Worm (Caenorhabditis elegans): ENCODE data around the gene F52B10.3.

F52B10.3 gene

ce11 chrX:2922602-2923203 lies 24.5 kb upstream of the F52B10.3 start:
- TF ChIP-seq dox-1 (GFP tag; IDR thresholded peaks at IDR 0.05), result no peak
- no peak for TF ChIP-seq egrh-3 (GFP tag; IDR thresholded peaks at IDR 0.05)
- TF ChIP-seq hsf-1 (GFP tag; IDR thresholded peaks at IDR 0.05), result no peak
- TF ChIP-seq nfyb-1 (GFP tag; IDR thresholded peaks at IDR 0.05), result no peak

DNA sequence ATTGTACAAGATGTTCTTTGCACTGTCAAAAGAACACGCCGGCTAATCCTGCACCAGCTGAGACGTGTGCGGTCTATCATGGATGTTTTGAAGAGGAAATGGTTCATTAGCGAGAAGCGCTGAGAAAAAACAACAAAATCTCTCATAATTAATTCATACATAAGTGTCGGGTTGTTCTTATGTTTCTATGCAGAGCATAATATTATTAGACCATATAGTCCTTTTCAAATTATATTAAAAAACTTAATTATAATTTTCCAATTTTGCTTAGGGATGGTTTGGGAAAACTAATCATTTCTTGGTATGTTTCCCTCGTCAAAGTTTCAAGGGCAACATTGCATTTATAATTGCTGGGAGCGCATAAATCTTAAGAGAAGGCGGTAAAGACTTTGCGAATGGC lies 23.6 kb upstream of the F52B10.3 start:
- TF ChIP-seq zfh-2 (GFP tag; conservative IDR thresholded peaks at IDR 0.05) (no peak), ceh-79 (tag; optimal IDR thresholded peaks at IDR 0.05) (no peak), F22D6.2 (tag; optimal IDR thresholded peaks at IDR 0.05) (no peak), unc-130 (GFP tag; optimal IDR thresholded peaks at IDR 0.05) (no peak)

DNA sequence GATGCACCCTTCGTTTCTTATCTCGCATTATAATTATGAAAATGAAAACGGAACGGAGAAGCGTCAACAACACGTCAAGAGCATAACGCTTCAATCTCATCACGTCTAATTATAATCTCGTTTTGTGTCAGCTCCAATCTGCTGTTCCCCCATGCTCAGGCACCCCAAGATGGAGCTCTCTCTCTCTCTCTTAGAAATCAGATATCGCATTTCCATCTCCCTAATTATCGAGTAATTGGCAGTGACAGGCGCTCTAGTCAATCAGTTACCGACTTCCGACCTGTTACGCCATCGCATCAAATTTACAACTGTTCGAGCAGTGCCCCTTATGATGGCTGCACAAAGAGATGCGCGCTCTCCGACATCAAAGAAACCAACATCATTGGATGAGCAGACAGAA lies 22.3 kb upstream of the F52B10.3 start:
- no peak for TF ChIP-seq ceh-91 (GFP tag; IDR thresholded peaks at IDR 0.05)
- no peak for TF ChIP-seq hrde-1 (tag; optimal IDR thresholded peaks at IDR 0.05; ENCODE audit: borderline replicate concordance)

DNA sequence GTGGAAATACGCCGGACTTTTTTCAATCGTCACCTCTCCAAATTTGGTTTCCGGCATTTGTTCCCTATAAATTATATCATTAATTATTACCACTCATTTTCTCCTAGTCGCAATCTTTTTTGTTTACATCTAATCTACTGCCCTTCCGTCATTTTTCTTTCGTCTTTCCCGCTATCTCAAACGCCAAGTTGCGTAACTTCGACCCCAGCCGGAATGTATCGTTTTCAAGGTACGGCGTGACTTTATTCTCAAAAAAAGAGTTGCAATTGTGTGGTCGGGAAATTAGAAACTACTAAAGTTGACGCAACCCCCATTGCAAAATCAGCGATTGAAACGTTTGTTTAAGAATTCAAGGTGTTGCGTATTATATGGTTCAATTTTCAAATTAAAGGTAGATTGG lies 21.3 kb upstream of the F52B10.3 start:
- TF ChIP-seq let-526 (GFP tag; IDR thresholded peaks at IDR 0.05), result no peak
- TF ChIP-seq hlh-26 (GFP tag; conservative IDR thresholded peaks at IDR 0.05), result no peak
- no peak for TF ChIP-seq ztf-28 (GFP tag; IDR thresholded peaks at IDR 0.05)
- TF ChIP-seq F57A8.1 (GFP tag; optimal IDR thresholded peaks at IDR 0.05), result no peak
- TF ChIP-seq mes-4 (tag; optimal IDR thresholded peaks at IDR 0.05), result no peak
- TF ChIP-seq snpc-3.4 (tag; optimal IDR thresholded peaks at IDR 0.05), result no peak
- no peak for TF ChIP-seq mel-28 (tag; optimal IDR thresholded peaks at IDR 0.05; ENCODE audit: borderline replicate concordance)
- TF ChIP-seq nhr-27 (tag; optimal IDR thresholded peaks at IDR 0.05), result no peak
- no peak for TF ChIP-seq ztf-22 (GFP tag; optimal IDR thresholded peaks at IDR 0.05)
- TF ChIP-seq F55B11.4 (tag; optimal IDR thresholded peaks at IDR 0.05; ENCODE audit: borderline replicate concordance, insufficient read depth), result no peak
- no peak for TF ChIP-seq D2030.7 (GFP tag; IDR thresholded peaks at IDR 0.05)
- TF ChIP-seq F33H1.4 (GFP tag; IDR thresholded peaks at IDR 0.05), result no peak
- no peak for TF ChIP-seq T07F8.4 (tag; optimal IDR thresholded peaks at IDR 0.05)
- TF ChIP-seq cebp-2 (GFP tag; IDR thresholded peaks at IDR 0.05), result no peak

DNA sequence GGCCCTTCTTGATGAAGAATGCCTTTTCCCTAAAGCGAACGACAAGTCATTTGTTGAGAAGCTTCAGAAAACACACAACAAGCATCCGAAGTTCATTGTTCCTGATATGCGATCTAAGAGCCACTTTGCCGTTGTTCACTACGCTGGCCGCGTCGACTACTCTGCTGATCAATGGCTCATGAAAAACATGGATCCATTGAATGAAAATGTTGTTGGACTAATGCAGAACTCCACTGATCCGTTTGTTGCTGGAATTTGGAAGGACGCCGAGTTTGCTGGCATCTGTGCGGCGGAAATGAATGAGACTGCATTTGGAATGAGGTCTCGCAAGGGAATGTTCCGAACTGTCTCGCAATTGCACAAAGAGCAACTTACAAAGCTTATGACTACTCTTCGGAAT lies 14.5 kb upstream of the F52B10.3 start:
- TF ChIP-seq nhr-80 (tag; optimal IDR thresholded peaks at IDR 0.05), result no peak
- TF ChIP-seq F55B11.4 (tag; optimal IDR thresholded peaks at IDR 0.05; ENCODE audit: borderline replicate concordance, insufficient read depth), result no peak
- no peak for TF ChIP-seq ekl-4 (GFP tag; IDR thresholded peaks at IDR 0.05)
- no peak for TF ChIP-seq madf-6 (GFP tag; IDR thresholded peaks at IDR 0.05)
- TF ChIP-seq unc-130 (GFP tag; optimal IDR thresholded peaks at IDR 0.05), result no peak
- no peak for TF ChIP-seq rcor-1 (GFP tag; IDR thresholded peaks at IDR 0.05)

ce11 chrX:2909227-2909626 lies 11.1 kb upstream of the F52B10.3 start, which contains the start of gene nmy-1:
nmy-1 (plus strand) TSS chrX:2909527.
- TF ChIP-seq zfh-2 (GFP tag; conservative IDR thresholded peaks at IDR 0.05), result peak; percentile 56; the same call in 1 of the 2 replicates
- no peak for TF ChIP-seq B0261.1 (tag; optimal IDR thresholded peaks at IDR 0.05)

Data from whole organism, young adult.